Comparison of ENCODE assay signal across 7 fruit fly cellular contexts in the genomic region with DNA sequence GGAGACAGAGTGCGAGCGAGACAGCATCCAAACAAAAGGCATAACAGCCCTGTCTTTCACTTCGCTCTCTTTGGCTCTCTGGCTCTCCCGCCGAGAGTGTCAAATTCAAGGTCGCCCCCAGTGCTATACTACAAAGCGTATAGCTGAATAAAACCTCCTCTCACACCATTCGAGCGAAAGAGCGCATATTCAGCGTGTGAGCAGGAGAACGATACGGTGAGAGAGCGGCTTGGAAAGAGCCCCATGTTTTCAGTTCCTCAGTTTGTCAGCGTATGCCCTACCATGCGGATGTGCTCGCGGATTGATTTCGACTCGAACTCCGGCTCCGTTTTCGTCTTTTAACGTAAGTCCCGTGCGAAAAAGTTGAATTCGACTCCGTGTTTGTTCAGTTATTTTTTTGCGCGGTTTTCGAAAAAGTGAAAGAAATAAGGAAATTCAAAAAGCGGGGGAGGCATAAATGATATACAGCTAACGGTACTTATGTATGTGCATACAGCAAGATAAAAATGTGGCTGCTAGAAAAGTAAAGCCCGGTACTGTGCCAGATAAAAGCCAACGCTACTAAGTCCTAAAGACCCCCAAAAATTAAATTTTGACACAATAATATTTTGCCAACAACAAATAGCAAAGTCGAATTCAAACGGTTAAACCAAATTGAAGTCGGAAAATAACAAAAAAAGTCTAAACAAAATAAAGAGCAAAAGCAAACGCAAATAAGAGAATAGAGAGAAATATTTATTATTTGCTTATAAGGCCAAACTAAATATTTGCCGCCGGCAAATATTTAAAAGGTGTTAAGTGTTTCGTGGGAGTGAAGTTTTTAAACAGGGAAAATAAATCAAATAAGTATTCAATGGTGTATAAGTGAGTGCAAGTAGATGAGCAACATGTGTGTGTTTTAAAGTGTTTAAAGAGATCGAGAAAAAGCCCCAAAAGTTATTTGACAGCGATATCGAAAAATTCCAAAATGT.
TF ChIP-seq lines count a peak whose summit lies in the region.

A gene (plus strand): TSS at position 256 of the 971 bp plus-strand sequence.

- peak; percentile 27 to 43 for TF ChIP-seq CTCF in S2 (optimal IDR thresholded peaks at IDR 0.05; lab: Kevin White, UChicago)
- no peak for TF ChIP-seq CTCF in whole organism, embryonic (GFP tag; optimal IDR thresholded peaks at IDR 0.05; lab: Kevin White, UChicago)

TF ChIP-seq in whole organism, 6 proteins besides CTCF, POLR2A, EP300 and RAD21:
- TF ChIP-seq EcR (GFP tag; optimal IDR thresholded peaks at IDR 0.05; lab: Kevin White, UChicago) = peak in 1 of 2 experiments; percentile 41
- peak; percentile 96 for TF ChIP-seq Dll (optimal IDR thresholded peaks at IDR 0.05; lab: Kevin White, UChicago)
- no peak for TF ChIP-seq CG8478 (optimal IDR thresholded peaks at IDR 0.05; lab: Kevin White, UChicago)
- no peak for TF ChIP-seq pan (optimal IDR thresholded peaks at IDR 0.05; lab: Kevin White, UChicago)

TF ChIP-seq in whole organism, adult, 20 proteins besides CTCF, POLR2A, EP300 and RAD21:
- TF ChIP-seq pad (GFP tag; optimal IDR thresholded peaks at IDR 0.05; lab: Kevin White, UChicago) (peak; percentile 90), CG7101 (tag; optimal IDR thresholded peaks at IDR 0.05; lab: Kevin White, UChicago) (no peak)

TF ChIP-seq in whole organism, embryonic, 481 proteins besides CTCF, POLR2A, EP300 and RAD21 (continues in another document):
- TF ChIP-seq en (GFP tag; optimal IDR thresholded peaks at IDR 0.05; lab: Kevin White, UChicago) = no peak
- no peak for TF ChIP-seq CG17829 (tag; optimal IDR thresholded peaks at IDR 0.05; lab: Kevin White, UChicago)
- TF ChIP-seq tup (GFP tag; optimal IDR thresholded peaks at IDR 0.05; lab: Kevin White, UChicago) = no peak
- peak; percentile 25; the same call in 1 of the 2 replicates for TF ChIP-seq E2f2 (GFP tag; IDR thresholded peaks at IDR 0.05; lab: Robert Waterston, UW)
- no peak for TF ChIP-seq sisA (GFP tag; IDR thresholded peaks at IDR 0.05; lab: Robert Waterston, UW)
- no peak for TF ChIP-seq Dref (GFP tag; IDR thresholded peaks at IDR 0.05; lab: Robert Waterston, UW)
- no peak for TF ChIP-seq odd (GFP tag; optimal IDR thresholded peaks at IDR 0.05; lab: Kevin White, UChicago)
- no peak for TF ChIP-seq disco-r (GFP tag; optimal IDR thresholded peaks at IDR 0.05; lab: Kevin White, UChicago)
- TF ChIP-seq so (GFP tag; IDR thresholded peaks at IDR 0.05; lab: Robert Waterston, UW) = peak; percentile 70; the same call in 2 of the 3 replicates
- TF ChIP-seq shn (GFP tag; optimal IDR thresholded peaks at IDR 0.05; lab: Kevin White, UChicago) = no peak
- peak; percentile 12; the same call in 1 of the 3 replicates for TF ChIP-seq row (GFP tag; IDR thresholded peaks at IDR 0.05; lab: Robert Waterston, UW)
- no peak for TF ChIP-seq CG5953 (GFP tag; IDR thresholded peaks at IDR 0.05; lab: Robert Waterston, UW)
- TF ChIP-seq CG16813 (GFP tag; IDR thresholded peaks at IDR 0.05; lab: Robert Waterston, UW; ENCODE audit: partially characterized antibody) = peak; percentile 44; the same call in 1 of the 3 replicates
- TF ChIP-seq zf30C (GFP tag; optimal IDR thresholded peaks at IDR 0.05; lab: Kevin White, UChicago) = no peak
- TF ChIP-seq emc (GFP tag; optimal IDR thresholded peaks at IDR 0.05; lab: Kevin White, UChicago) = no peak
- no peak for TF ChIP-seq Neu2 (GFP tag; optimal IDR thresholded peaks at IDR 0.05; lab: Kevin White, UChicago; ENCODE audit: borderline replicate concordance)
- no peak for TF ChIP-seq CG6854 (GFP tag; optimal IDR thresholded peaks at IDR 0.05; lab: Kevin White, UChicago)

TF ChIP-seq in whole organism, prepupa, 60 proteins besides CTCF, POLR2A, EP300 and RAD21 (continues in another document):
- TF ChIP-seq CG11762 (GFP tag; optimal IDR thresholded peaks at IDR 0.05; lab: Kevin White, UChicago; ENCODE audit: insufficient read depth) = no peak
- no peak for TF ChIP-seq CG32006 (GFP tag; optimal IDR thresholded peaks at IDR 0.05; lab: Kevin White, UChicago)
- TF ChIP-seq lz (GFP tag; optimal IDR thresholded peaks at IDR 0.05; lab: Kevin White, UChicago) = no peak
- peak; percentile 50 for TF ChIP-seq CG6854 (GFP tag; optimal IDR thresholded peaks at IDR 0.05; lab: Kevin White, UChicago)
- TF ChIP-seq fkh (GFP tag; optimal IDR thresholded peaks at IDR 0.05; lab: Kevin White, UChicago) = peak; percentile 70
- TF ChIP-seq CG6808 (GFP tag; optimal IDR thresholded peaks at IDR 0.05; lab: Kevin White, UChicago) = peak; percentile 26
- no peak for TF ChIP-seq Hr4 (GFP tag; optimal IDR thresholded peaks at IDR 0.05; lab: Kevin White, UChicago)
- TF ChIP-seq CG16779 (tag; optimal IDR thresholded peaks at IDR 0.05; lab: Kevin White, UChicago) = no peak
- TF ChIP-seq pdm3 (GFP tag; optimal IDR thresholded peaks at IDR 0.05; lab: Kevin White, UChicago) = no peak
- TF ChIP-seq esn (GFP tag; optimal IDR thresholded peaks at IDR 0.05; lab: Kevin White, UChicago) = no peak
- TF ChIP-seq acj6 (GFP tag; optimal IDR thresholded peaks at IDR 0.05; lab: Kevin White, UChicago) = no peak
- TF ChIP-seq dsx (GFP tag; optimal IDR thresholded peaks at IDR 0.05; lab: Kevin White, UChicago; ENCODE audit: poor library complexity, severe bottlenecking) = peak; percentile 31
- TF ChIP-seq Gug (GFP tag; IDR thresholded peaks at IDR 0.05; lab: Robert Waterston, UW) = no peak
- TF ChIP-seq salr (GFP tag; optimal IDR thresholded peaks at IDR 0.05; lab: Kevin White, UChicago) = no peak
- TF ChIP-seq eg (GFP tag; IDR thresholded peaks at IDR 0.05; lab: Robert Waterston, UW) = peak; percentile 68; the same call in 2 of the 3 replicates
- no peak for TF ChIP-seq cyc (GFP tag; optimal IDR thresholded peaks at IDR 0.05; lab: Kevin White, UChicago)
- TF ChIP-seq CG11902 (GFP tag; optimal IDR thresholded peaks at IDR 0.05; lab: Kevin White, UChicago) = no peak
- no peak for TF ChIP-seq fd85E (GFP tag; optimal IDR thresholded peaks at IDR 0.05; lab: Kevin White, UChicago)

TF ChIP-seq in whole organism, pupa, 21 proteins besides CTCF, POLR2A, EP300 and RAD21:
- TF ChIP-seq EcR (GFP tag; optimal IDR thresholded peaks at IDR 0.05; lab: Kevin White, UChicago) (peak; percentile 85), gl (tag; optimal IDR thresholded peaks at IDR 0.05; lab: Kevin White, UChicago) (peak; percentile 43), rn (GFP tag; IDR thresholded peaks at IDR 0.05; lab: Robert Waterston, UW) (no peak), CG4496 (GFP tag; IDR thresholded peaks at IDR 0.05; lab: Robert Waterston, UW) (no peak; the same call in 1 of the 3 replicates), Ets98B (GFP tag; IDR thresholded peaks at IDR 0.05; lab: Robert Waterston, UW) (peak; percentile 54; the same call in 1 of the 2 replicates), CG12605 (GFP tag; IDR thresholded peaks at IDR 0.05; lab: Robert Waterston, UW) (peak; percentile 61; the same call in 1 of the 2 replicates), fd96Ca (GFP tag; IDR thresholded peaks at IDR 0.05; lab: Robert Waterston, UW) (peak; percentile 67), Pif1A (GFP tag; optimal IDR thresholded peaks at IDR 0.05; lab: Kevin White, UChicago) (peak; percentile 0), Pif1B (GFP tag; optimal IDR thresholded peaks at IDR 0.05; lab: Kevin White, UChicago) (peak; percentile 36), D1 (tag; optimal IDR thresholded peaks at IDR 0.05; lab: Kevin White, UChicago) (peak; percentile 20), CG15710 (tag; optimal IDR thresholded peaks at IDR 0.05; lab: Kevin White, UChicago) (no peak), Snoo (tag; optimal IDR thresholded peaks at IDR 0.05; lab: Kevin White, UChicago) (no peak), CG32121 (GFP tag; IDR thresholded peaks at IDR 0.05; lab: Robert Waterston, UW) (peak; percentile 51), CG8301 (tag; optimal IDR thresholded peaks at IDR 0.05; lab: Kevin White, UChicago) (no peak), CG8159 (tag; optimal IDR thresholded peaks at IDR 0.05; lab: Kevin White, UChicago) (peak; percentile 3)

TF ChIP-seq in whole organism, wandering third instar larva, 38 proteins besides CTCF, POLR2A, EP300 and RAD21:
- TF ChIP-seq jim (GFP tag; optimal IDR thresholded peaks at IDR 0.05; lab: Kevin White, UChicago) = peak; percentile 15
- peak; percentile 93 for TF ChIP-seq Dif (GFP tag; optimal IDR thresholded peaks at IDR 0.05; lab: Kevin White, UChicago; ENCODE audit: partially characterized antibody)
- peak; percentile 3 for TF ChIP-seq fru (GFP tag; optimal IDR thresholded peaks at IDR 0.05; lab: Kevin White, UChicago)
- peak; percentile 36 for TF ChIP-seq Hnf4 (GFP tag; optimal IDR thresholded peaks at IDR 0.05; lab: Kevin White, UChicago)
- TF ChIP-seq Mio (GFP tag; optimal IDR thresholded peaks at IDR 0.05; lab: Kevin White, UChicago) = no peak
- no peak for TF ChIP-seq lola (GFP tag; optimal IDR thresholded peaks at IDR 0.05; lab: Kevin White, UChicago)
- TF ChIP-seq woc (GFP tag; optimal IDR thresholded peaks at IDR 0.05; lab: Kevin White, UChicago) = no peak
- TF ChIP-seq dl (GFP tag; optimal IDR thresholded peaks at IDR 0.05; lab: Kevin White, UChicago; ENCODE audit: insufficient read depth in 1 of 2, partially characterized antibody in 2 of 2) = peak; percentile 81 to 82
- no peak for TF ChIP-seq dsf (GFP tag; optimal IDR thresholded peaks at IDR 0.05; lab: Kevin White, UChicago; ENCODE audit: borderline replicate concordance)
- peak; percentile 70 for TF ChIP-seq Vsx2 (GFP tag; optimal IDR thresholded peaks at IDR 0.05; lab: Kevin White, UChicago; ENCODE audit: partially characterized antibody)
